Fruit fly (Drosophila melanogaster): ENCODE data around the gene sick.

DNA sequence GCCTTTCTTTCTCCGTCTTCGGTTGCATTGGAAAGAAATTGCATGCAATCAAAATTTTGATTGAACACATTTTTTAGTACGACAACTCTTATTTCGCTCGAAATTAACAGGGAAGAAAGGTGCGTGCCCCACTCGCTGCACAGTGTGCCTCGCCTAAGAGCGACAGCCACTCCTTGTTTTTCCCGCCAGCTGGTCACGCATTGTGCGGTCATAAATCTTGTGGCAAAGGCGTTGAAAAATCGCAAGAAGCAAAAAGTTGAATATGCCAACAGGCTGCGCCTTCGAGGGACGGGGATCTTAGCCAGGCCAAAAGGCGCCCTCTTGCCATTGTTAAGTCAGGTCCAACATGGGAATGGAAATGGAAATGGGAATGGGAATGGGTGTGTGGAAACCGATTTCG is 75.9 kb downstream of the sick start:
- TF ChIP-seq EcR (GFP tag; optimal IDR thresholded peaks at IDR 0.05) (no peak), CG8478 (optimal IDR thresholded peaks at IDR 0.05) (no peak), usp (GFP tag; optimal IDR thresholded peaks at IDR 0.05) (no peak), psq (optimal IDR thresholded peaks at IDR 0.05) (no peak), pan (optimal IDR thresholded peaks at IDR 0.05) (no peak)

Measured in whole organism.